Worm (Caenorhabditis elegans) whole organism, midembryonic: Measurements from ENCODE around the gene nspe-4.

Experiments used
- T22C8.4 ChIP-seq: fragments of 200-800 bp; sonication (Bioruptor generic); IDR thresholded peaks from 2 replicates; pipeline ENCODE4 v1.3.6; 2022; ENCODE audit warnings: missing genetic modification characterization, missing compliant biosample characterization
- cog-1 ChIP-seq: sonication (generic microtip); optimal IDR thresholded peaks from 2 replicates; lab custom pipeline; 2016; ENCODE audit warnings: missing genetic modification characterization, missing compliant biosample characterization
- flt-1 ChIP-seq: fragments of 200-800 bp; sonication (Bioruptor generic); IDR thresholded peaks from 2 replicates; pipeline ENCODE4 v1.3.6; 2022; ENCODE audit warnings: missing genetic modification characterization, missing compliant biosample characterization
- klf-2 ChIP-seq: fragments of 200-800 bp; sonication (Bioruptor generic); conservative IDR thresholded peaks from 2 replicates; pipeline ENCODE4 v1.3.6; 2022; ENCODE audit warnings: missing genetic modification reagents, missing genetic modification characterization, missing compliant biosample characterization
- med-1 ChIP-seq: sonication (generic microtip); optimal IDR thresholded peaks from 2 replicates; lab custom pipeline; 2017; ENCODE audit warnings: missing genetic modification characterization, mild to moderate bottlenecking, missing compliant biosample characterization, antibody characterized with exemption, missing genetic modification reagents; ENCODE audit not compliant: insufficient read depth
- ref-1 ChIP-seq: fragments of 200-800 bp; sonication (Bioruptor generic); conservative IDR thresholded peaks from 2 replicates; pipeline ENCODE4 v1.3.6; 2022; ENCODE audit warnings: missing genetic modification reagents, missing genetic modification characterization, missing compliant biosample characterization
- tab-1 ChIP-seq: fragments of 200-800 bp; sonication (Bioruptor generic); IDR thresholded peaks from 2 replicates; pipeline ENCODE4 v1.3.6; 2022; ENCODE audit warnings: missing genetic modification characterization, missing compliant biosample characterization
- ztf-23 ChIP-seq: fragments of 200-800 bp; sonication (Bioruptor generic); IDR thresholded peaks from 2 replicates; pipeline ENCODE4 v1.3.6; 2022; ENCODE audit warnings: missing genetic modification reagents, missing genetic modification characterization, missing compliant biosample characterization
- ztf-29 ChIP-seq: fragments of 200-800 bp; sonication (Bioruptor generic); IDR thresholded peaks from 2 replicates; pipeline ENCODE4 v1.3.6; 2022; ENCODE audit warnings: missing genetic modification reagents, missing genetic modification characterization, missing compliant biosample characterization

Gene nspe-4

DNA sequence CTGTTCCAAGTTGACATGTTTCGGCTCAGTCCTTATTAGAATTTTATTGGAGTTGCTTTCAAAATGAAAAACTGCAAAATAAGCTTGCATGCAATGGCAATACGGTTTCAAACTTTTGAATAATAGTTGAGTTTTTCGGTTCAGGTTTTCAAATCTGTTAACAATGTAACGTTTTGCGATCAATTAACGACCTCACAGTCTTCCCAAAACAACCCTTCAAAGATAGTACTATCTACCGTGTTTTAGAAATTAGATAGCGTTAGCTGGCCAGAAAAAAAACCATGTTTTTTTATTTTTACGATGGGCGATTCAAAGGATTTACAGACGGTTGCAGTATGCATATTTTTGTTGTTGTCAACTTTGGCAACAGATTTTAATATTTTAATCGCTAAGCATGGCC, 18.6 kb downstream of the nspe-4 start, which contains the start of gene Y38E10A.34:
Y38E10A.34 (plus strand) TSS at position 301 of the 400 bp plus-strand sequence.
- no peak for TF ChIP-seq cog-1 (tag; lab: Kevin White, UChicago)
- no peak for TF ChIP-seq ref-1 (GFP tag; lab: Robert Waterston, UW)

DNA sequence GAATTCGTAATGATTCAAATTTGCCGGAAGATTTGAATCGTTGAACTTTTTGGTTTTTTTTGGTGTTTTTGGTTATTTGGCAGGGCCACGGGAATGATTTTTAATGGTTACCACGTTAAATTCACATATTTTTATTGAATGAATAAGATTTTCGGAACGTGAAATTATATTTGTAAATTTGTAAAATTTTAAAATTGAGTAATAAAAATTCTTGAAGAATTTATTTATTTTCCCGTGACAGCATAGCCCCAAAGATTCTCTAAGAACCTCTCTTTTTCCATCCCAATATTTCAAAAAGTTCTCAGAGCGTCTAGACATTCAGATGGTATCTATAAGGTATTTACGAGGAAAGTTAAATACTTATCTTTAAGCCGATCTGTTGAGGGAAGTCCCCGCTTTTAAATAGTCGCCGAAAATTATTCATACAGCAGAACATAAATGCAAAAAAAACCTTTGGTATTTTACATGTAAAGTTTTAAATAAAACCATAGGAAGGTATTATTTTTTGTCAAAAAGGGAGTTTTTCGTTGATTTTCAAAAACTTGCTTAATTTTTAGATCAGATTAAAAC, 22.5 kb downstream of the nspe-4 start, which contains the start of gene Y38E10A.17:
Y38E10A.17 (minus strand) TSS at position 51 of the 570 bp plus-strand sequence.
- TF ChIP-seq flt-1 (GFP tag; lab: Robert Waterston, UW) (no peak), ref-1 (GFP tag; lab: Robert Waterston, UW) (no peak), klf-2 (GFP tag; lab: Robert Waterston, UW) (no peak), med-1 (no peak), T22C8.4 (no peak), cog-1 (tag; lab: Kevin White, UChicago) (no peak), ztf-29 (no peak), ztf-23 (GFP tag; lab: Robert Waterston, UW) (no peak), tab-1 (GFP tag; lab: Robert Waterston, UW) (no peak)

DNA sequence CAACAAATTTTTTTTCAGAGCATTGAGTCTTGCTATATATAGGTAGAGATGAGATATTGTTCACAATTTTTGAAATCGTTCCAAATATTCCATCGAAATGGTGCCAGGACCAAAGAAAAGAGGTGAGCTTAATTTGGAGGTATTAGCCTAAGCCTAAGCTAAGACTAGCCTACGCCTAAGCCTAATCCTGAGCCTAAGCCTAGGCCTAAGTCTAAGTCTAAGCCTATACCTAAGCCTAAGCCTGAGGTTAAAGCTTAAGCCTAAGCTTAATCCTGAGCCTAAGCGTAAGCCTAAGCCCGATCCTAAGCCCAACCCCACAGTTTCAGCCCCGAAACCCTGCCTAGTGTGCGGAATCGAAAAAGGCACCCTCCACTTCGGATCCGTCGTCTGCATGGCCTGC, 24.3 kb downstream of the nspe-4 start, which contains the start of gene nhr-234:
nhr-234 (plus strand) TSS at position 77 of the 400 bp plus-strand sequence.
- TF ChIP-seq tab-1 (GFP tag; lab: Robert Waterston, UW) (no peak), med-1 (no peak), ref-1 (GFP tag; lab: Robert Waterston, UW) (no peak), ztf-29 (no peak), T22C8.4 (no peak), cog-1 (tag; lab: Kevin White, UChicago) (no peak), flt-1 (GFP tag; lab: Robert Waterston, UW) (no peak)

DNA sequence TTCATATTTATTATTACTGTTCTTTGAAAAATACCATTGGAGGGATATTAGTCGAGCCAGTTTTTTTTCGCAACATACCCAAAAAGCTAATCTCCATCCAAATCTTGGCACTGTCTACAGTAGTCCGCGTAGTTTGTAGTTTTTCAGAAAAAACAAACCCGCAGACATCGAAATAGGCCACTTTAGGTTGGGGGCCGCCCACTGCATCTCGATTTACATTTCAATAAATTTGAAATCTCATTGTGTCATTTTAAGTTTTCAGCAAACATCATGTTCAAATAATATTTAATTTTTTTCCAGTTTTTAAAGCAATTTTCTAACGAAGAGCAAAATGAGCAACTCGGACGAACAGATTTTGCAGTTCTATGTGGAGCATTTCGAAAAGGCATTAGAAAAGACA, 28.1 kb downstream of the nspe-4 start, which contains the start of gene nhr-235:
nhr-235 (plus strand) TSS at position 301 of the 400 bp plus-strand sequence.
- TF ChIP-seq cog-1 (tag; lab: Kevin White, UChicago) (no peak), ztf-23 (GFP tag; lab: Robert Waterston, UW) (no peak), klf-2 (GFP tag; lab: Robert Waterston, UW) (no peak)

DNA sequence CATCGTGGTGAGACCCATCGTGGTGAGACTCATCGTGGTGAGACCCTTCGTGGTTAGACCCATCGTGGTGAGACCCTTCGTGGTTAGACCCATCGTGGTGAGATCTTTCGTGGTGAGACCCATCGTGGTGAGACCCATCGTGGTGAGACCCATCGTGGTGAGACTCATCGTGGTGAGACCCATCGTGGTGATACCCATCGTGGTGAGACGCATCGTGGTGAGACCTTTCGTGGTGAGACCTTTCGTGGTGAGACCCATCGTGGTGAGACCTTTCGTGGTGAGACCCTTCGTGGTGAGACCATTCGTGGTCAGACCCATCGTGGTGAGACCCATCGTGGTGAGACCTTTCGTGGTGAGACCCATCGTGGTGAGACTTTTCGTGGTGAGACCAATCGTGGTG, 38.9 kb downstream of the nspe-4 start:
- TF ChIP-seq klf-2 (GFP tag; lab: Robert Waterston, UW) (0 out of 2 replicates have a peak, but pooled peaks have one; percentile 35), tab-1 (GFP tag; lab: Robert Waterston, UW) (peak; percentile 57; the same call in 1 of the 2 replicates)

DNA sequence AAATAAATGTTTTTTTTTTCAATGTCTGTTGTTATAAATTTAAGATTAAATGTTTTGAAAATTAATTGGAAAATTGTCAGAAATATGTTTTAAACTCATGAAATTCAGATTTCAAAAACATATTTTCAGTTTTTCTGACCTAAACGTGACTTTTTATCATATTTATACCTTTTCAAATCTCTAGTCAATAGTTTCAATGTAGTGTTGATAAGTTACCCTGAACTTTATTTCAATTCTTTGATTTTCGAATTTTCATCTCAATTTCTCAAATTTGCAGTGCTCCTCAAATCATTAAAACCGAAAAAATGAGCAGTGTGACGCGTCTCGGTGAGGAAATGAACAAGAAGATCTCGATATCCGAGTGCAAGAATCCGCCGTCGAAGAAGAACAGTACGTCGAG, 42.1 kb downstream of the nspe-4 start, which contains the start of gene rgs-4:
rgs-4 (plus strand) TSS at position 301 of the 400 bp plus-strand sequence.
- TF ChIP-seq cog-1 (tag; lab: Kevin White, UChicago): no peak

DNA sequence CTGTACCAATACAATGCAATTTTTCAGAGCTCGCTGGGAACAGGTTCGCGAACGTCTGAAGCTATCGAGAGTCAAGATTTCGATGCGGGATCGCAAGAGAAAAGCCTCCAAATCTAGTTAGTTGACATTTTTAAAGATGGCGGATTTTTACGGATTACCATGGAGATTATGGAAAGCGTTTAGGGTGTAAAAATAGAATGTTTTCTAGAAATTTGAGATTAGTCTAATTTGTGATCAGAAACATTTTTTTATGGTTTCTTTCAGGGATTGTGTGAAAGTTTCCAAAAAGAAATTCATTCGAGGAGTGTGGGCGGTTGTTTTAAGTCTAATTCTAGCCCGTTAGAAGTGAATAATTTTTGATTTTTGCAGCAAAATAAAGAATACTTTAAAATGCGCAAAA, 43.5 kb downstream of the nspe-4 start:
- TF ChIP-seq flt-1 (GFP tag; lab: Robert Waterston, UW): no peak
- TF ChIP-seq ref-1 (GFP tag; lab: Robert Waterston, UW): no peak
- no peak for TF ChIP-seq T22C8.4
- no peak for TF ChIP-seq cog-1 (tag; lab: Kevin White, UChicago)
- TF ChIP-seq ztf-29: no peak
- no peak for TF ChIP-seq med-1
- no peak for TF ChIP-seq tab-1 (GFP tag; lab: Robert Waterston, UW)
- TF ChIP-seq klf-2 (GFP tag; lab: Robert Waterston, UW): no peak
- TF ChIP-seq ztf-23 (GFP tag; lab: Robert Waterston, UW): no peak

DNA sequence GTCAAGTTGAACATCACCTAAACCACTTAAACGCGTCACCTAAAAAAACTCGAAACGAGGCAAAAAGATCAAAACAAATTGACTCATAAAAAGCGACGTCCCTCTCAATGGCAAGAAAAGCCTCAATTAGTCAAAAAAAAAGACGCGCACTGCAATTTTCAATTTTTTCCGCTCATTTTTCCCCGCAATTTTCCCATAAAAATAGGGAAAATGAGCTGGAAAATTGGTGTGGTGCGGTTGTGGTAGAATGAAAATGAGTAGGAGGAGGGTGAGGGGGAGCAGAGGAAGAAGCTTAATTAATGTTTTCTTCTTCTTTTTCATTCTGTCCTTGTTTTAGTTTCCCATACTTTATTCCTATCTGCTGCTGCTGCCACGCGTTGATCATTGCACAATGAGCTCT, 45.3 kb downstream of the nspe-4 start:
- TF ChIP-seq med-1 (no peak), ztf-29 (no peak), klf-2 (GFP tag; lab: Robert Waterston, UW) (no peak), ref-1 (GFP tag; lab: Robert Waterston, UW) (no peak), cog-1 (tag; lab: Kevin White, UChicago) (no peak), ztf-23 (GFP tag; lab: Robert Waterston, UW) (no peak), flt-1 (GFP tag; lab: Robert Waterston, UW) (no peak)

DNA sequence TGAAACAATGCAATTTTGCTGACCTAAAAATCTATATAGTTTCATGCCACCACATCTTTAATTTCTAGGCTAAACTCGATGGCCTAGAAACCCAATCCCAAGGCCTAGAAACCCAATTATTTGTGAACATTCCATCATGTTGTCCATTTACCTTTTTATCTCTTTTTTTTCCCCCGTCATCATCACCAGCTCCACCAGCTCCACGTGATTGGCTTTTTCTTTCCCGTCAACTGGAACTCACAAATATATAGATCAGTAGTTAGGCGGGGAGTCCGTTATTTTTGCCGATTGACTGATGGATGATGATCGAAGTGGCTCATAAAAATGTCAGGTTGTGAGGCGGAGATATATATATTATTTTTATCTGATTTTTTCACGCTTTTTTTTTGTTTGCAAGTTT, 46.1 kb downstream of the nspe-4 start:
- TF ChIP-seq ztf-23 (GFP tag; lab: Robert Waterston, UW) (no peak), ztf-29 (no peak), flt-1 (GFP tag; lab: Robert Waterston, UW) (no peak), cog-1 (tag; lab: Kevin White, UChicago) (no peak)

DNA sequence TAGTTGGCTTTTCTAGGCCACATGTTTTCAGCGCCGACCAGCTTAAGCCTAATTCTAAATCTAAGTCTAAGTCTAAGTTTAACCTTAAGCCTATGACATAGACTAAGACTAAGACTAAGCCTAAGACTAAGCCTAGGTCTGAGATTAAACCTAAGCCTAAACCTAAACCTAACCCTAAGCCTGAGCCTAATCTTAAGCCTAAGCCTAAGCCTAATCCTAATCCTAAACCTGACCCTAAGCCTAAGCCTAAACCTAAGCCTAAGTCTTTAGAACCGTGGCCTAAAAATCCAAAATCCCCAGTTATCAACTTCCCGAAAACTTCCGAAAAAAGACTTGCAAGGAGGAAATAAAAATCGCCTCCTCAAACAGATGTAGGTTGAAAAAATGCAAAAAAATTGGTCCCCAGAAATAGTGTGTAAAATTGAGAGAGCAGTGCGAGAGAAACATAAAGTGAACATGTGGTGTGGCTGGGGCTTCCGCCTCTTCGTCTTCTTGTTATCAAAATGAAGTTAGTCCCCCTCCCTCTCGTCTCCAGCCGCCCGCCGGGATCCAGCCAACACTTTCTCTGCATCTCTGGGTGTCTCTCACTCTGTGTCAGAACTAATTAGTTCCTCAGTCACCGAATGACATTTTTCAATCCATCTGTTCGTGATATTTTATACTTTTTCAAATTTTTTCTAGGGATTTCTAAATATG, 47.5 kb downstream of the nspe-4 start:
- TF ChIP-seq T22C8.4: no peak
- TF ChIP-seq med-1: no peak
- TF ChIP-seq ref-1 (GFP tag; lab: Robert Waterston, UW): no peak
- TF ChIP-seq flt-1 (GFP tag; lab: Robert Waterston, UW): no peak
- no peak for TF ChIP-seq ztf-23 (GFP tag; lab: Robert Waterston, UW)
- no peak for TF ChIP-seq klf-2 (GFP tag; lab: Robert Waterston, UW)
- TF ChIP-seq ztf-29: no peak
- no peak for TF ChIP-seq tab-1 (GFP tag; lab: Robert Waterston, UW)
- TF ChIP-seq cog-1 (tag; lab: Kevin White, UChicago): no peak
